Fruit fly (Drosophila melanogaster) whole organism, adult: ENCODE results near the gene Cipc.

Experiments
- CG14711 ChIP-seq: fragments of 200-800 bp; sonication (Bioruptor generic); optimal IDR thresholded peaks from 2 replicates; lab custom pipeline; 2018; ENCODE audit warnings: missing biosample characterization, mild to moderate bottlenecking, missing genetic modification characterization, moderate library complexity
- CG1620 ChIP-seq: fragments of 200-800 bp; sonication (Bioruptor generic); optimal IDR thresholded peaks from 2 replicates; lab custom pipeline; 2016; ENCODE audit warnings: missing biosample characterization, missing genetic modification characterization
- CG33017 ChIP-seq: fragments of 200-800 bp; sonication (Bioruptor generic); optimal IDR thresholded peaks from 2 replicates; lab custom pipeline; 2018; ENCODE audit warnings: missing biosample characterization, mild to moderate bottlenecking, missing genetic modification characterization, moderate library complexity
- CG5204 ChIP-seq: fragments of 200-800 bp; sonication (Bioruptor generic); optimal IDR thresholded peaks from 2 replicates; lab custom pipeline; 2016; ENCODE audit warnings: missing biosample characterization, missing genetic modification characterization
- Crg-1 ChIP-seq: fragments of 200-800 bp; sonication (Bioruptor generic); optimal IDR thresholded peaks from 2 replicates; lab custom pipeline; 2016; ENCODE audit warnings: missing biosample characterization, missing genetic modification characterization
- Mnt ChIP-seq: fragments of 200-800 bp; sonication (Bioruptor generic); optimal IDR thresholded peaks from 2 replicates; lab custom pipeline; 2016; ENCODE audit warnings: missing biosample characterization, mild to moderate bottlenecking, missing genetic modification characterization
- bab1 ChIP-seq: fragments of 200-800 bp; sonication (Bioruptor generic); optimal IDR thresholded peaks from 3 replicates; lab custom pipeline; 2019; ENCODE audit warnings: missing biosample characterization, mild to moderate bottlenecking, missing genetic modification characterization, moderate library complexity
- kay ChIP-seq: fragments of 200-800 bp; sonication (Bioruptor generic); peaks from one replicate; lab custom pipeline; 2016; ENCODE audit warnings: missing biosample characterization, missing genetic modification characterization, borderline replicate concordance

dm6 chr3R:26106595-26107152 is at the start of gene Cipc:
- TF ChIP-seq CG14711 (peak; percentile 76), CG1620 (GFP tag; lab: Kevin White, UChicago) (peak; percentile 21), Mnt (peak; percentile 96), Crg-1 (GFP tag; lab: Kevin White, UChicago) (peak; percentile 34), kay (peak; percentile 90), bab1 (GFP tag; lab: Kevin White, UChicago) (peak; percentile 55), CG5204 (GFP tag; lab: Kevin White, UChicago) (no peak), CG33017 (tag; lab: Kevin White, UChicago) (peak; percentile 89)
